Fruit fly (Drosophila melanogaster) whole organism, prepupa: ENCODE measurements around the gene NetA.

Source experiments
- Eip78C ChIP-seq: fragments of 200-800 bp; sonication (Bioruptor generic); peaks from one replicate; lab custom pipeline; 2016; ENCODE audit warnings: missing biosample characterization, missing genetic modification characterization
- Hr39 ChIP-seq: fragments of 200-800 bp; sonication (Bioruptor generic); optimal IDR thresholded peaks from 2 replicates; lab custom pipeline; 2016; ENCODE audit warnings: missing biosample characterization, missing genetic modification characterization
- Smox ChIP-seq: fragments of 200-800 bp; sonication (Bioruptor generic); optimal IDR thresholded peaks from 3 replicates; lab custom pipeline; 2016; ENCODE audit warnings: missing biosample characterization, missing genetic modification characterization

dm6 chrX:14634696-14635095 is 19.0 kb downstream of the NetA start:
- TF ChIP-seq Hr39 (GFP tag; lab: Kevin White, UChicago) (no peak), Eip78C (GFP tag; lab: Kevin White, UChicago) (peak; percentile 2), Smox (GFP tag; lab: Kevin White, UChicago) (no peak)
